Worm (Caenorhabditis elegans) whole organism, L2 larva: ENCODE results near the gene ptp-5.1.

ENCODE experiments used
- ama-1 ChIP-seq: fragments of 150-350 bp; optimal IDR thresholded peaks from 2 replicates; lab custom pipeline; 2018; ENCODE audit warnings: inconsistent platforms
- gmeb-1 ChIP-seq: fragments of 150-350 bp; optimal IDR thresholded peaks from 2 replicates; lab custom pipeline; 2014; ENCODE audit warnings: missing biosample characterization, missing genetic modification characterization
- mdl-1 ChIP-seq, 2 experiments: fragments of 150-350 bp in 1 of 2; sonication (generic microtip) in 1 of 2; optimal IDR thresholded peaks; 2 replicates each; lab custom pipeline; 2017; ENCODE audit warnings: missing biosample characterization in 2 of 2, missing genetic modification characterization in 2 of 2
- nhr-12 ChIP-seq: fragments of 150-350 bp; optimal IDR thresholded peaks from 2 replicates; lab custom pipeline; 2014; ENCODE audit warnings: missing biosample characterization, missing genetic modification characterization
- nhr-77 ChIP-seq: fragments of 150-350 bp; optimal IDR thresholded peaks from 2 replicates; lab custom pipeline; 2014; ENCODE audit warnings: missing biosample characterization, missing genetic modification characterization
- unc-62 ChIP-seq: fragments of 150-350 bp; optimal IDR thresholded peaks from 2 replicates; lab custom pipeline; 2014; ENCODE audit warnings: missing biosample characterization, missing genetic modification reagents, missing genetic modification characterization

DNA sequence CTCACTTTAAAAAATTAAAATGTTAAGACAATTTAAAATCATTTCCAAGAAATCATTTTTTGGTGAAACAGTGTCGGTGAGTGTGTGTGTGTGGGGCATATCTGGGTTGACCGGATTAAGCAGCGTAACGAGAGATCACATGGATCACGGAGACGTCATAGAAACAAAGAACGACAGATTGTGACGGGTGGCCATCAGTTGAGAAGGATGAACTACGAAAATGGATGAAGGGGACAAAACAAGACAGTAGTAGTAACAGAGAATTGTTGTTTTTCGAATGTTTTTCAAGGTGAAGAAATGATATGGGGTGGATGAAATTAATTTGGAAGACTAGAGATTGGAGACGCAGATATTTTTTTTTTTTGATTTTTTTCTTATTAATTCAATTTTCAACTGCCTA lies 29.6 kb upstream of the ptp-5.1 start:
- no peak for TF ChIP-seq ama-1 (lab: Kevin White, UChicago)
- TF ChIP-seq unc-62 (GFP tag; lab: Kevin White, UChicago), result no peak
- no peak for TF ChIP-seq nhr-12 (tag; lab: Kevin White, UChicago)
- TF ChIP-seq nhr-77, result no peak
- TF ChIP-seq mdl-1 (tag; optimal IDR thresholded peaks at IDR 0.05; lab: Kevin White, UChicago), result no peak
- TF ChIP-seq gmeb-1 (tag; lab: Kevin White, UChicago), result no peak
